Worm (Caenorhabditis elegans) whole organism, early embryonic: Measurements from ENCODE around the gene C13G5.2.

Experiments used
- aly-1 ChIP-seq: sonication (generic microtip); optimal IDR thresholded peaks from 2 replicates; lab custom pipeline; 2016; ENCODE audit warnings: missing genetic modification characterization, missing compliant biosample characterization
- ama-1 ChIP-seq: fragments of 150-350 bp; optimal IDR thresholded peaks from 2 replicates; lab custom pipeline; 2014
- hmbx-1 ChIP-seq: sonication (generic microtip); optimal IDR thresholded peaks from 2 replicates; lab custom pipeline; 2016; ENCODE audit warnings: mild to moderate bottlenecking, missing genetic modification characterization, missing compliant biosample characterization
- scrt-1 ChIP-seq: fragments of 200-800 bp; sonication (Bioruptor generic); IDR thresholded peaks from 2 replicates; pipeline ENCODE4 v1.3.6; 2022; ENCODE audit warnings: missing genetic modification characterization, missing compliant biosample characterization
- sea-1 ChIP-seq: fragments of 200-800 bp; sonication (Bioruptor generic); conservative IDR thresholded peaks from 2 replicates; pipeline ENCODE4 v1.3.6; 2022; ENCODE audit warnings: missing genetic modification characterization, missing compliant biosample characterization
- tbx-37 ChIP-seq: fragments of 200-800 bp; sonication (Bioruptor generic); conservative IDR thresholded peaks from 2 replicates; pipeline ENCODE4 v1.3.6; 2022; ENCODE audit warnings: missing genetic modification reagents, missing genetic modification characterization, missing compliant biosample characterization
- tra-4 ChIP-seq: sonication (generic microtip); optimal IDR thresholded peaks from 2 replicates; lab custom pipeline; 2017; ENCODE audit warnings: missing genetic modification characterization, missing compliant biosample characterization

DNA sequence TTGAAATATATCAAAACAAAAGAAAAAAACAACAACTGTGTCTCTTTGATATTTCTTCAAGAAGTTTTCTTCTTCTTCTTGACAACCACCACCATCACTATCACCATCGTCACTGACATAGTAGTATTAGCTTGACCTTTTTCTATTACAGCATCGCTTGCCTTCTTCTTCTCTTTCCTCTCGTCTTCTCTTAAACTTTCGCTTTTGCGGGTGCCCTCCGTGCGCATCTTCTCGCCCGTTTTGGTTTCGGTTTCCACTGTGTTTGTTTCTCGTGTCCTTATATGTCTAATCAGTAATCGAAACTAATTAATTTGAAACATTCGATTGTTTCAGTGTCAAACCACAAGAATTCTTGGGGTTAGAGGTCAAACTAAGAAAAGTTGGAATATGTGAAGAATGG lies 38.9 kb downstream of the C13G5.2 start:
- no peak for TF ChIP-seq ama-1
- no peak for TF ChIP-seq hmbx-1
- TF ChIP-seq tra-4: no peak
- no peak for TF ChIP-seq scrt-1 (GFP tag; lab: Robert Waterston, UW)
- no peak for TF ChIP-seq aly-1 (tag; lab: Kevin White, UChicago)
- TF ChIP-seq tbx-37 (GFP tag; lab: Robert Waterston, UW): no peak
- TF ChIP-seq sea-1 (GFP tag; lab: Robert Waterston, UW): no peak
